Worm (Caenorhabditis elegans) whole organism, L1 larva: ENCODE results near the gene C35D10.6.
A peak's percentile ranks its signal among the peaks of the same experiment; 100 is the strongest.

ENCODE experiments used
- C34B4.2 ChIP-seq: sonication (generic microtip); optimal IDR thresholded peaks from 2 replicates; lab custom pipeline; 2017; ENCODE audit warnings: mild to moderate bottlenecking, missing genetic modification characterization, missing compliant biosample characterization
- F16B12.6 ChIP-seq: fragments of 150-350 bp; optimal IDR thresholded peaks from 2 replicates; lab custom pipeline; 2014; ENCODE audit warnings: missing biosample characterization, missing genetic modification characterization
- aha-1 ChIP-seq: fragments of 150-350 bp; optimal IDR thresholded peaks from 2 replicates; lab custom pipeline; 2014; ENCODE audit warnings: missing biosample characterization, missing genetic modification characterization
- aly-2 ChIP-seq: fragments of 150-350 bp; optimal IDR thresholded peaks from 2 replicates; lab custom pipeline; 2014; ENCODE audit warnings: missing biosample characterization, missing genetic modification characterization
- ama-1 ChIP-seq: fragments of 150-350 bp; optimal IDR thresholded peaks from 2 replicates; lab custom pipeline; 2014
- blmp-1 ChIP-seq: fragments of 150-350 bp; optimal IDR thresholded peaks from 2 replicates; lab custom pipeline; 2014; ENCODE audit warnings: missing biosample characterization, missing genetic modification characterization
- ceh-8 ChIP-seq: fragments of 200-800 bp; sonication (Bioruptor generic); optimal IDR thresholded peaks from 2 replicates; lab custom pipeline; 2018; ENCODE audit warnings: mild to moderate bottlenecking, missing genetic modification characterization, moderate library complexity, missing compliant biosample characterization
- ceh-82 ChIP-seq, 3 experiments: fragments of 150-350 bp in 1 of 3; sonication (generic microtip) in 2 of 3; optimal IDR thresholded peaks; 2 replicates each; lab custom pipeline; 2014 to 2017; ENCODE audit warnings: missing biosample characterization in 3 of 3, missing genetic modification characterization in 3 of 3
- ceh-88 ChIP-seq: fragments of 200-800 bp; sonication (Bioruptor generic); IDR thresholded peaks from 2 replicates; pipeline ENCODE4 v1.3.6; 2022; ENCODE audit warnings: missing genetic modification characterization, missing compliant biosample characterization
- ceh-90 ChIP-seq: sonication (generic microtip); optimal IDR thresholded peaks from 2 replicates; lab custom pipeline; 2016; ENCODE audit warnings: missing genetic modification characterization, missing compliant biosample characterization
- dpl-1 ChIP-seq, 3 experiments: fragments of 150-350 bp in 2 of 3; sonication (generic microtip) in 1 of 3; optimal IDR thresholded peaks; 2 replicates each; lab custom pipeline; 2014 to 2017; ENCODE audit warnings: missing biosample characterization in 3 of 3, missing genetic modification characterization in 3 of 3, missing genetic modification reagents in 3 of 3
- egl-13 ChIP-seq: sonication (generic microtip); optimal IDR thresholded peaks from 2 replicates; lab custom pipeline; 2016; ENCODE audit warnings: missing genotype, missing genetic modification reagents, missing genetic modification characterization, missing compliant biosample characterization
- elt-2 ChIP-seq: sonication (generic microtip); optimal IDR thresholded peaks from 2 replicates; lab custom pipeline; 2016; ENCODE audit warnings: missing genetic modification characterization, mild to moderate bottlenecking, inconsistent platforms, missing compliant biosample characterization, missing genetic modification reagents
- elt-3 ChIP-seq, 6 experiments: fragments of 150-350 bp in 1 of 6; sonication (generic microtip); optimal IDR thresholded peaks; 2 replicates each; lab custom pipeline; 2017 to 2018; ENCODE audit warnings: missing biosample characterization in 6 of 6, missing genetic modification characterization in 6 of 6, inconsistent platforms in 1 of 6
- ets-5 ChIP-seq: fragments of 200-800 bp; sonication (Bioruptor generic); IDR thresholded peaks from 2 replicates; pipeline ENCODE4 v1.3.6; 2022; ENCODE audit warnings: missing genetic modification characterization, missing compliant biosample characterization
- fkh-10 ChIP-seq: sonication (generic microtip); optimal IDR thresholded peaks from 2 replicates; lab custom pipeline; 2017; ENCODE audit warnings: missing biosample characterization, missing genetic modification reagents, missing genetic modification characterization
- fkh-4 ChIP-seq: sonication (generic microtip); optimal IDR thresholded peaks from 2 replicates; lab custom pipeline; 2016; ENCODE audit warnings: missing compliant biosample characterization, missing genetic modification characterization, borderline replicate concordance
- fkh-8 ChIP-seq: sonication (generic microtip); optimal IDR thresholded peaks from 2 replicates; lab custom pipeline; 2016; ENCODE audit warnings: mild to moderate bottlenecking, missing genetic modification characterization, missing compliant biosample characterization
- isw-1 ChIP-seq: fragments of 200-800 bp; sonication (Bioruptor generic); IDR thresholded peaks from 2 replicates; pipeline ENCODE4 v1.3.6; 2022; ENCODE audit warnings: missing genetic modification characterization, missing compliant biosample characterization
- jun-1 ChIP-seq: fragments of 150-350 bp; optimal IDR thresholded peaks from 2 replicates; lab custom pipeline; 2014; ENCODE audit warnings: missing biosample characterization, missing genetic modification reagents, missing genetic modification characterization
- lin-13 ChIP-seq: fragments of 150-350 bp; optimal IDR thresholded peaks from 2 replicates; lab custom pipeline; 2014; ENCODE audit warnings: missing biosample characterization, missing genetic modification reagents, missing genetic modification characterization
- lin-14 ChIP-seq: fragments of 200-800 bp; sonication (Bioruptor generic); optimal IDR thresholded peaks from 2 replicates; lab custom pipeline; 2018; ENCODE audit warnings: mild to moderate bottlenecking, missing genetic modification characterization, moderate library complexity, missing compliant biosample characterization
- lin-15B ChIP-seq: fragments of 150-350 bp; sonication (generic microtip); optimal IDR thresholded peaks from 3 replicates; lab custom pipeline; 2014; ENCODE audit warnings: missing biosample characterization, missing genetic modification characterization
- lin-35 ChIP-seq, 2 experiments: fragments of 150-350 bp; optimal IDR thresholded peaks; 2 replicates each; lab custom pipeline; 2014; ENCODE audit warnings: missing biosample characterization in 2 of 2, missing genetic modification characterization in 2 of 2, missing genetic modification reagents in 2 of 2
- mab-9 ChIP-seq: fragments of 200-800 bp; sonication (Bioruptor generic); IDR thresholded peaks from 2 replicates; pipeline ENCODE4 v1.3.6; 2022; ENCODE audit warnings: missing genetic modification reagents, missing genetic modification characterization, missing compliant biosample characterization
- mef-2 ChIP-seq: fragments of 150-350 bp; optimal IDR thresholded peaks from 2 replicates; lab custom pipeline; 2014; ENCODE audit warnings: missing biosample characterization, missing genetic modification characterization
- mep-1 ChIP-seq: fragments of 150-350 bp; optimal IDR thresholded peaks from 2 replicates; lab custom pipeline; 2014; ENCODE audit warnings: missing biosample characterization, missing genetic modification characterization
- nhr-11 ChIP-seq: fragments of 150-350 bp; optimal IDR thresholded peaks from 2 replicates; lab custom pipeline; 2014; ENCODE audit warnings: missing biosample characterization, missing genetic modification characterization
- nhr-12 ChIP-seq: sonication (generic microtip); optimal IDR thresholded peaks from 2 replicates; lab custom pipeline; 2017; ENCODE audit warnings: missing biosample characterization, missing genetic modification characterization
- nhr-19 ChIP-seq: fragments of 200-800 bp; sonication (Bioruptor generic); conservative IDR thresholded peaks from 2 replicates; pipeline ENCODE4 v1.3.6; 2022; ENCODE audit warnings: missing genetic modification characterization, missing compliant biosample characterization
- nhr-20 ChIP-seq: sonication (generic microtip); optimal IDR thresholded peaks from 2 replicates; lab custom pipeline; 2016; ENCODE audit warnings: mild to moderate bottlenecking, missing genetic modification characterization, missing compliant biosample characterization
- nhr-28 ChIP-seq: fragments of 150-350 bp; optimal IDR thresholded peaks from 2 replicates; lab custom pipeline; 2014; ENCODE audit warnings: missing biosample characterization, missing genetic modification characterization
- nhr-47 ChIP-seq: sonication (generic microtip); optimal IDR thresholded peaks from 2 replicates; lab custom pipeline; 2016; ENCODE audit warnings: mild to moderate bottlenecking, missing genetic modification characterization, moderate library complexity, missing compliant biosample characterization
- nhr-77 ChIP-seq: fragments of 150-350 bp; optimal IDR thresholded peaks from 2 replicates; lab custom pipeline; 2014; ENCODE audit warnings: missing biosample characterization, missing genetic modification characterization
- nhr-85 ChIP-seq: sonication (generic microtip); peaks from one replicate; lab custom pipeline; 2016; ENCODE audit warnings: missing genetic modification characterization, inconsistent platforms, missing compliant biosample characterization
- nhr-90 ChIP-seq: sonication (generic microtip); optimal IDR thresholded peaks from 2 replicates; lab custom pipeline; 2016; ENCODE audit warnings: mild to moderate bottlenecking, missing genetic modification characterization, missing compliant biosample characterization; ENCODE audit not compliant: poor library complexity
- pag-3 ChIP-seq: sonication (generic microtip); optimal IDR thresholded peaks from 2 replicates; lab custom pipeline; 2017; ENCODE audit warnings: missing genetic modification characterization, mild to moderate bottlenecking, missing compliant biosample characterization, antibody characterized with exemption, borderline replicate concordance; ENCODE audit not compliant: insufficient read depth
- pax-3 ChIP-seq: fragments of 200-800 bp; sonication (Bioruptor generic); optimal IDR thresholded peaks from 2 replicates; lab custom pipeline; 2018; ENCODE audit warnings: mild to moderate bottlenecking, missing genetic modification characterization, moderate library complexity, missing compliant biosample characterization
- sox-4 ChIP-seq: sonication (generic microtip); optimal IDR thresholded peaks from 2 replicates; lab custom pipeline; 2016; ENCODE audit warnings: missing genetic modification characterization, missing compliant biosample characterization
- sptf-1 ChIP-seq: fragments of 150-350 bp; optimal IDR thresholded peaks from 2 replicates; lab custom pipeline; 2014; ENCODE audit warnings: missing biosample characterization, missing genetic modification characterization
- sup-37 ChIP-seq: fragments of 200-800 bp; sonication (Bioruptor generic); optimal IDR thresholded peaks from 2 replicates; lab custom pipeline; 2018; ENCODE audit warnings: mild to moderate bottlenecking, missing genetic modification characterization, missing compliant biosample characterization
- unc-130 ChIP-seq: fragments of 150-350 bp; optimal IDR thresholded peaks from 2 replicates; lab custom pipeline; 2017; ENCODE audit warnings: missing biosample characterization, missing genetic modification characterization, inconsistent platforms
- unc-30 ChIP-seq: sonication (generic microtip); optimal IDR thresholded peaks from 2 replicates; lab custom pipeline; 2017; ENCODE audit warnings: missing biosample characterization, missing genetic modification characterization
- unc-62 ChIP-seq: fragments of 150-350 bp; optimal IDR thresholded peaks from 2 replicates; lab custom pipeline; 2014; ENCODE audit warnings: missing biosample characterization, missing genetic modification reagents, missing genetic modification characterization
- vab-15 ChIP-seq: sonication (generic microtip); optimal IDR thresholded peaks from 2 replicates; lab custom pipeline; 2017; ENCODE audit warnings: missing genotype, mild to moderate bottlenecking, missing genetic modification characterization, missing compliant biosample characterization

C35D10.6 gene

DNA sequence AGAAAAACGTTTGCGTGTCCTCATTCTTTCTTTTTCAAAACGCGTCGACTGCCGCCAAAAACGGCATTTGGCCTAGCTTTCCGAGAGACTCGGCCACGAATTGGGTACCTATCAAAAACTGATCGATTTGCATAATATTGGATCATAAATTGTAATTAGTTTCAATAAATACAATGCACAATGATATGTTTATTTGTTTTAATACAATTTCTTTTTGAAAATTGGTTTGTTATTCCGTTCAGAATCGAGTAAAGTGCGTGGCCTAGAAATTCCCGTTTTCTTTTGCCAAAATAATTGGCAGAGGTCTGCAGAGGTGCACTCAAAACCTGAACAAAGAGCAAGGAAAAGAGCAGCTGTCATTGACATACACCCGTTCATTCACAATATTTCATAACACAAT, 46.3 kb downstream of the C35D10.6 start, which contains the start of gene F26F4.8 (continued):
- TF ChIP-seq elt-3 (tag; optimal IDR thresholded peaks at IDR 0.05; lab: Kevin White, UChicago) = no peak
- no peak for TF ChIP-seq unc-30 (tag; lab: Kevin White, UChicago)
- no peak for TF ChIP-seq ceh-82 (tag; optimal IDR thresholded peaks at IDR 0.05; lab: Kevin White, UChicago)
- no peak for TF ChIP-seq F16B12.6 (tag; lab: Kevin White, UChicago)
- TF ChIP-seq aly-2 (tag; lab: Kevin White, UChicago) = no peak

DNA sequence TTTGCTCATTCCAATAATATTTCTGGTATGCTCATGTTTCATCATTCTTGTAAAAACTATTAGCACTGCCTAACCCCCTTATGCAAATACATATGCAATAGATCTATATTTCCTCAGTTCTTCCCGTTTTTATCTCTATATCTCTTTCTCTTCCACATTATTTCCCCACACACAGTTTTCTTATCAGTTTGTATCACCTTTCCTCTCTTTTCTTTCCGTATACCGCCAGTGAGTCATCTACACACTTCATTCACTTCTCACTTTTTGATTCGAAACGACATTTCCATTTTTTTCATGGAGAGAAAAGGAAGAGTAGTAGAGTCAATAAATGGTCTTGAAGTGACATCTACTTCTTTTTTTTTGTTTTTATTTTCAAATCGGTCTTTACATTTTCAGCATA, 47.2 kb downstream of the C35D10.6 start:
- TF ChIP-seq C34B4.2 = no peak
- TF ChIP-seq pax-3 = no peak
- no peak for TF ChIP-seq nhr-19 (GFP tag; lab: Robert Waterston, UW)
- TF ChIP-seq nhr-85 = peak; percentile 8
- TF ChIP-seq lin-14 (GFP tag; lab: Kevin White, UChicago) = peak; percentile 16
- TF ChIP-seq aly-2 (tag; lab: Kevin White, UChicago) = no peak
- no peak for TF ChIP-seq ceh-88 (GFP tag; lab: Robert Waterston, UW)
- peak in 1 of 6 experiments; percentile 51 for TF ChIP-seq elt-3 (tag; optimal IDR thresholded peaks at IDR 0.05; lab: Kevin White, UChicago)
- TF ChIP-seq aha-1 = no peak
- TF ChIP-seq mef-2 = no peak
- TF ChIP-seq nhr-11 (tag; lab: Kevin White, UChicago) = no peak
- no peak for TF ChIP-seq mab-9 (GFP tag; lab: Robert Waterston, UW)
- no peak for TF ChIP-seq egl-13 (tag; lab: Kevin White, UChicago)
- no peak for TF ChIP-seq pag-3 (tag; lab: Kevin White, UChicago)
- no peak for TF ChIP-seq ama-1 (lab: Kevin White, UChicago)
- TF ChIP-seq lin-35 (GFP tag; optimal IDR thresholded peaks at IDR 0.05; lab: Kevin White, UChicago) = no peak
- TF ChIP-seq fkh-10 = no peak
- TF ChIP-seq blmp-1 (tag; lab: Kevin White, UChicago) = peak; percentile 63
- TF ChIP-seq sup-37 (GFP tag; lab: Kevin White, UChicago) = no peak
- no peak for TF ChIP-seq isw-1 (GFP tag; lab: Robert Waterston, UW)
- TF ChIP-seq elt-2 (tag; lab: Kevin White, UChicago) = peak; percentile 32
- TF ChIP-seq, all 84 proteins: peak for 5

DNA sequence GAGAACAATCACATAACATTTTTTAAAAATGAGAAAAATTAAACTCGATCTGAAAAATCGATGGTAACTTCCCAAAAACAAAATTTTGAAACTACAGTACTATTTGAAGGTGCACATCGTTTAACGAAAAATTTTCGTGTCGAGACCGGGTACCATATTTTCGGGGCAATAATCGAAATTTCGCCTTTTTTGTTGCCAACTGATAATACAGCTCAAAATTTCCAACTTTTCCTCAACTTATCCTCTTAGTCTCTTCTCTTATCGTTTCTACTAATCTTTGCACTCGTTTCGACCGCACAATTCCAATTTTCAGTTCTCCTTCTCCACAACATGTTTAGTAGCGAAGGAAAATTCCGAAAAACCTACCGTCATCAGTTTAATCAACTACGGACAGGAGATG, 47.8 kb downstream of the C35D10.6 start, which contains the start of gene rom-1:
rom-1 (plus strand) TSS at position 301 of the 400 bp plus-strand sequence.
- no peak for TF ChIP-seq sox-4 (tag; lab: Kevin White, UChicago)
- TF ChIP-seq vab-15 = no peak
- no peak for TF ChIP-seq F16B12.6 (tag; lab: Kevin White, UChicago)
- no peak for TF ChIP-seq unc-62 (GFP tag; lab: Kevin White, UChicago)
- TF ChIP-seq nhr-28 = no peak
- no peak for TF ChIP-seq mab-9 (GFP tag; lab: Robert Waterston, UW)
- no peak for TF ChIP-seq elt-2 (tag; lab: Kevin White, UChicago)
- no peak for TF ChIP-seq nhr-77 (tag; lab: Kevin White, UChicago)
- no peak for TF ChIP-seq lin-15B (tag; lab: Kevin White, UChicago)
- TF ChIP-seq unc-130 (tag; lab: Kevin White, UChicago) = no peak
- no peak for TF ChIP-seq ceh-82 (tag; optimal IDR thresholded peaks at IDR 0.05; lab: Kevin White, UChicago)
- no peak for TF ChIP-seq nhr-12 (tag; lab: Kevin White, UChicago)
- no peak for TF ChIP-seq ets-5 (GFP tag; lab: Robert Waterston, UW)
- TF ChIP-seq jun-1 (tag; lab: Kevin White, UChicago) = no peak
- TF ChIP-seq sptf-1 = no peak
- TF ChIP-seq lin-13 = no peak
- no peak for TF ChIP-seq dpl-1 (GFP tag; optimal IDR thresholded peaks at IDR 0.05; lab: Kevin White, UChicago)
- TF ChIP-seq ceh-90 (tag; lab: Kevin White, UChicago) = no peak

DNA sequence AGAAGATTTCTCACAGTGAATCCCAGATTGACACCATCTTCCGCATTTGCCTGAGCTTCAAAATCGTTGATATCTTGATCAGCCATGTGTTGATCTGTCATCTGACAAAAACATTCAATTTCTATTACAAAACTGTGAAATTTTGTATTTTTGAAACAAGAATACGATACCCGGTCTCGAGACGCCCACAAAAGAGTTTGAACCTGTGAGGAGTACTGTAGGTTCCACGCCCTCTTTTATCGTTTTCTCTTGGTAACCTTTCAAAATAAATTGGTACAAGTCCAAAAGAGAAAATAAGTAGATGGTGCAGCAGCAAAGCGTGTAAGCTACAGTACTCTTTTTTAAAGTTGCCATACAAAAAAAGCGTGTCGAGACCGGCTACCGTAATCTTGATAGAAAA, 50.8 kb downstream of the C35D10.6 start, which contains the start of gene F26F4.12:
F26F4.12 (minus strand) TSS at position 101 of the 400 bp plus-strand sequence.
- no peak for TF ChIP-seq nhr-90 (tag; lab: Kevin White, UChicago)
- TF ChIP-seq fkh-8 = no peak
- no peak for TF ChIP-seq ceh-8 (GFP tag; lab: Kevin White, UChicago)
- no peak for TF ChIP-seq aly-2 (tag; lab: Kevin White, UChicago)
- no peak for TF ChIP-seq lin-13
- TF ChIP-seq ama-1 (lab: Kevin White, UChicago) = no peak
- no peak for TF ChIP-seq blmp-1 (tag; lab: Kevin White, UChicago)
- TF ChIP-seq unc-30 (tag; lab: Kevin White, UChicago) = no peak
- TF ChIP-seq nhr-85 = no peak
- TF ChIP-seq elt-3 (tag; optimal IDR thresholded peaks at IDR 0.05; lab: Kevin White, UChicago) = no peak
- TF ChIP-seq nhr-47 = no peak
- no peak for TF ChIP-seq mep-1 (tag; lab: Kevin White, UChicago)
- no peak for TF ChIP-seq ceh-82 (tag; optimal IDR thresholded peaks at IDR 0.05; lab: Kevin White, UChicago)
- no peak for TF ChIP-seq nhr-20
- TF ChIP-seq fkh-4 (tag; lab: Kevin White, UChicago) = no peak
